Worm (Caenorhabditis elegans) whole organism, midembryonic: ENCODE measurements around the gene B0507.3.

Source experiments
- T22C8.4 ChIP-seq: fragments of 200-800 bp; sonication (Bioruptor generic); IDR thresholded peaks from 2 replicates; pipeline ENCODE4 v1.3.6; 2022; ENCODE audit warnings: missing genetic modification characterization, missing compliant biosample characterization
- cog-1 ChIP-seq: sonication (generic microtip); optimal IDR thresholded peaks from 2 replicates; lab custom pipeline; 2016; ENCODE audit warnings: missing genetic modification characterization, missing compliant biosample characterization
- flt-1 ChIP-seq: fragments of 200-800 bp; sonication (Bioruptor generic); IDR thresholded peaks from 2 replicates; pipeline ENCODE4 v1.3.6; 2022; ENCODE audit warnings: missing genetic modification characterization, missing compliant biosample characterization
- klf-2 ChIP-seq: fragments of 200-800 bp; sonication (Bioruptor generic); conservative IDR thresholded peaks from 2 replicates; pipeline ENCODE4 v1.3.6; 2022; ENCODE audit warnings: missing genetic modification reagents, missing genetic modification characterization, missing compliant biosample characterization
- med-1 ChIP-seq: sonication (generic microtip); optimal IDR thresholded peaks from 2 replicates; lab custom pipeline; 2017; ENCODE audit warnings: missing genetic modification characterization, mild to moderate bottlenecking, missing compliant biosample characterization, antibody characterized with exemption, missing genetic modification reagents; ENCODE audit not compliant: insufficient read depth
- ref-1 ChIP-seq: fragments of 200-800 bp; sonication (Bioruptor generic); conservative IDR thresholded peaks from 2 replicates; pipeline ENCODE4 v1.3.6; 2022; ENCODE audit warnings: missing genetic modification reagents, missing genetic modification characterization, missing compliant biosample characterization
- ztf-23 ChIP-seq: fragments of 200-800 bp; sonication (Bioruptor generic); IDR thresholded peaks from 2 replicates; pipeline ENCODE4 v1.3.6; 2022; ENCODE audit warnings: missing genetic modification reagents, missing genetic modification characterization, missing compliant biosample characterization
- ztf-29 ChIP-seq: fragments of 200-800 bp; sonication (Bioruptor generic); IDR thresholded peaks from 2 replicates; pipeline ENCODE4 v1.3.6; 2022; ENCODE audit warnings: missing genetic modification reagents, missing genetic modification characterization, missing compliant biosample characterization

- TF ChIP-seq flt-1 (no peak), ref-1 (GFP tag; lab: Robert Waterston, UW) (no peak), T22C8.4 (no peak), ztf-29 (GFP tag; lab: Robert Waterston, UW) (no peak), ztf-23 (GFP tag; lab: Robert Waterston, UW) (no peak), klf-2 (no peak), cog-1 (tag; lab: Kevin White, UChicago) (no peak), med-1 (GFP tag; lab: Kevin White, UChicago) (no peak)
Measured at ce11 chrV:8767493-8767892, 1.2 kb upstream of the B0507.3 start.
